Worm (Caenorhabditis elegans): ENCODE data around the gene mut-14.

DNA sequence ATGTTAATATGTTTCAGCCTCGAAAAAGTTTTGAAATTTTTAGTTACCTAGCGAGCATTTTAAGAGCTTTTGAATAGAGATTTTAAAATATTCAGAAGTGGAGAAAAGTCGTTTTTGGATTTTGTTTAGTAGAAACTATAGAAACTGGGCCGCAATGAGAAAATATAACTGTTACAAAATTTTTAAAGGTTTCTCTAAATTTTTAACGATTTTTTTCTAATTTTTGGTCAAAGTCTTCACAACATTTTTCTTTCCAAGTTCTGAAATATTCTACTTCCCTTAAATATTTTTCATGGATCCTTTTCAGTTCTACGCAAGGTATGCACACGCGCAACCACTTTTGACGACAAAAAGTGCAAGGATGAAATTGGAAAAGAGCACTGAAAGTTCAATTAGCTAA, 45.0 kb upstream of the mut-14 start, which contains the start of gene peli-1:
- TF ChIP-seq him-1 (tag; optimal IDR thresholded peaks at IDR 0.05), result no peak
- no peak for TF ChIP-seq dao-5 (tag; optimal IDR thresholded peaks at IDR 0.05)
